Worm (Caenorhabditis elegans): Measurements from ENCODE around the gene sra-9.

- TF ChIP-seq W03F9.2 (tag; optimal IDR thresholded peaks at IDR 0.05) (no peak), him-1 (tag; optimal IDR thresholded peaks at IDR 0.05) (no peak)
Measured at ce11 chrII:9500926-9501325, 31.2 kb upstream of the sra-9 start.
